Worm (Caenorhabditis elegans) whole organism, L4 larva: ENCODE results near the gene picc-1.

Experiments used
- R02D3.7 ChIP-seq: fragments of 150-350 bp; sonication (generic microtip); optimal IDR thresholded peaks from 3 replicates; lab custom pipeline; 2014; ENCODE audit warnings: missing biosample characterization, missing genetic modification characterization
- daf-16 ChIP-seq, 3 experiments: sonication (generic microtip); optimal IDR thresholded peaks; 2 replicates each; lab custom pipeline; 2016 to 2017; ENCODE audit warnings: missing genetic modification characterization in 3 of 3, missing genetic modification reagents in 3 of 3, mild to moderate bottlenecking in 2 of 3, missing compliant biosample characterization in 2 of 3, missing biosample characterization in 1 of 3, moderate library complexity in 1 of 3
- mxl-2 ChIP-seq: fragments of 200-800 bp; sonication (Bioruptor generic); conservative IDR thresholded peaks from 2 replicates; pipeline ENCODE4 v1.3.6; 2022; ENCODE audit warnings: missing genetic modification reagents, missing genetic modification characterization, missing compliant biosample characterization
- nhr-77 ChIP-seq: fragments of 150-350 bp; optimal IDR thresholded peaks from 2 replicates; lab custom pipeline; 2014; ENCODE audit warnings: missing biosample characterization, missing genetic modification characterization
- zip-11 ChIP-seq: fragments of 200-800 bp; sonication (Bioruptor generic); IDR thresholded peaks from 2 replicates; pipeline ENCODE4 v1.3.6; 2022; ENCODE audit warnings: missing genetic modification characterization, missing compliant biosample characterization

DNA sequence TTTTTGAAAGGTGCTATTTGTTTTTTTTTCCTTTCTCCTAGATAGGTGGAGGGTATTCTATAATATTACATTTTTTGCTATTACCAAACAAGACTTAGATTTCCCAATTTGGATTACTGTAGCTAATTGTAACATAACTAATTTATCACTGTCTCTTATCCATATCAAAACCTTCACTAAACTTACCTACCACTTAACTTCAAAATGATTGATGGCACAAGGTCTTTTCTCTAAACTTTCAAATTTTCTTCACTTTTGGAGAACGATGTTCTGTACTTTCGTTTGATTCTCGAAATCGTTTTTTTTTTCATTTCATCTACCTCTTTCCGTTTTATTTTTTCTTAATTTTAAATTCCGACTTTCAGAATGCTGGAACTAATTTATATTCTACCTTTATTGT, 35.4 kb upstream of the picc-1 start, which contains the start of gene dhs-16:
- TF ChIP-seq mxl-2 (GFP tag; lab: Robert Waterston, UW) (no peak), daf-16 (GFP tag; optimal IDR thresholded peaks at IDR 0.05; lab: Kevin White, UChicago) (no peak), daf-16 (tag; optimal IDR thresholded peaks at IDR 0.05; lab: Kevin White, UChicago) (no peak), R02D3.7 (tag; lab: Kevin White, UChicago) (no peak), nhr-77 (tag; lab: Kevin White, UChicago) (no peak), zip-11 (GFP tag; lab: Robert Waterston, UW) (no peak)
